Fruit fly (Drosophila melanogaster): ENCODE data around the gene Prp5.
A peak's percentile ranks its signal among the peaks of the same experiment; 100 is the strongest.

Gene Prp5

dm6 chrX:15303176-15304115, 41.5 kb upstream of the Prp5 start (continued):
- TF ChIP-seq Lpt (GFP tag; optimal IDR thresholded peaks at IDR 0.05), result no peak
- no peak for TF ChIP-seq CG6792 (GFP tag; optimal IDR thresholded peaks at IDR 0.05)
- no peak for TF ChIP-seq CG11902 (GFP tag; optimal IDR thresholded peaks at IDR 0.05)
- TF ChIP-seq Ets96B (tag; optimal IDR thresholded peaks at IDR 0.05), result no peak

dm6 chrX:15304211-15304610, 40.8 kb upstream of the Prp5 start:
- TF ChIP-seq topi (GFP tag; optimal IDR thresholded peaks at IDR 0.05) (peak; percentile 2), CG6808 (GFP tag; optimal IDR thresholded peaks at IDR 0.05) (no peak), Hr39 (GFP tag; optimal IDR thresholded peaks at IDR 0.05) (peak; percentile 25), CG11902 (GFP tag; optimal IDR thresholded peaks at IDR 0.05) (peak; percentile 1), OdsH (GFP tag; optimal IDR thresholded peaks at IDR 0.05) (peak; percentile 3), esn (GFP tag; optimal IDR thresholded peaks at IDR 0.05) (peak; percentile 28), pdm3 (GFP tag; optimal IDR thresholded peaks at IDR 0.05) (peak; percentile 17), CG10631 (GFP tag; optimal IDR thresholded peaks at IDR 0.05) (peak; percentile 10), Met (GFP tag; optimal IDR thresholded peaks at IDR 0.05) (no peak), cyc (GFP tag; optimal IDR thresholded peaks at IDR 0.05) (peak; percentile 7), lz (GFP tag; optimal IDR thresholded peaks at IDR 0.05) (peak; percentile 29), CG11294 (GFP tag; IDR thresholded peaks at IDR 0.05) (no peak), Eip78C (GFP tag) (peak; percentile 67), CG31627 (GFP tag; optimal IDR thresholded peaks at IDR 0.05) (peak; percentile 31), CG32006 (GFP tag; optimal IDR thresholded peaks at IDR 0.05) (peak; percentile 17), Hr38 (GFP tag; optimal IDR thresholded peaks at IDR 0.05) (no peak)

dm6 chrX:15305975-15306909, 38.7 kb upstream of the Prp5 start:
- TF ChIP-seq dsx (GFP tag; optimal IDR thresholded peaks at IDR 0.05; ENCODE audit: poor library complexity, severe bottlenecking), result peak; percentile 63
- 0 out of 3 replicates have a peak, but pooled peaks have one; percentile 26 for TF ChIP-seq CG8119 (GFP tag; IDR thresholded peaks at IDR 0.05)
- TF ChIP-seq fkh (GFP tag; optimal IDR thresholded peaks at IDR 0.05), result peak; percentile 29
- TF ChIP-seq Sox102F (GFP tag; optimal IDR thresholded peaks at IDR 0.05), result peak; percentile 42
- peak; percentile 41 for TF ChIP-seq CG6276 (GFP tag; optimal IDR thresholded peaks at IDR 0.05)
- peak; percentile 68 for TF ChIP-seq Sox14 (GFP tag; optimal IDR thresholded peaks at IDR 0.05)
- TF ChIP-seq Smox (GFP tag; optimal IDR thresholded peaks at IDR 0.05), result peak; percentile 5
- no peak for TF ChIP-seq OdsH (GFP tag; optimal IDR thresholded peaks at IDR 0.05)
- no peak for TF ChIP-seq Eip75B (GFP tag; optimal IDR thresholded peaks at IDR 0.05)
- TF ChIP-seq Ets96B (tag; optimal IDR thresholded peaks at IDR 0.05), result no peak
- TF ChIP-seq dac (GFP tag; optimal IDR thresholded peaks at IDR 0.05), result no peak
- no peak for TF ChIP-seq CG4318 (GFP tag; optimal IDR thresholded peaks at IDR 0.05)
- no peak for TF ChIP-seq CG11762 (GFP tag; optimal IDR thresholded peaks at IDR 0.05; ENCODE audit: insufficient read depth)
- TF ChIP-seq CG6792 (GFP tag; optimal IDR thresholded peaks at IDR 0.05), result peak; percentile 3
- TF ChIP-seq CG15336 (GFP tag; IDR thresholded peaks at IDR 0.05), result peak; percentile 24; the same call in 1 of the 2 replicates
- no peak for TF ChIP-seq CG8319 (GFP tag; optimal IDR thresholded peaks at IDR 0.05)
- TF ChIP-seq cyc (GFP tag; optimal IDR thresholded peaks at IDR 0.05), result no peak
- peak; percentile 4 for TF ChIP-seq Ets21C (GFP tag; optimal IDR thresholded peaks at IDR 0.05)
- peak; percentile 18 for TF ChIP-seq CG16779 (tag; optimal IDR thresholded peaks at IDR 0.05)
- peak; percentile 74 for TF ChIP-seq vri (GFP tag; optimal IDR thresholded peaks at IDR 0.05)
- TF ChIP-seq Eip78C (GFP tag), result peak; percentile 64
- peak; percentile 28 for TF ChIP-seq Met (GFP tag; optimal IDR thresholded peaks at IDR 0.05)
- peak in 1 of 2 experiments; percentile 51 for TF ChIP-seq ss (GFP tag; optimal IDR thresholded peaks at IDR 0.05)
- TF ChIP-seq eg (GFP tag; IDR thresholded peaks at IDR 0.05), result no peak
- peak; percentile 5 for TF ChIP-seq Hr4 (GFP tag; optimal IDR thresholded peaks at IDR 0.05)
- TF ChIP-seq esn (GFP tag; optimal IDR thresholded peaks at IDR 0.05), result peak; percentile 27
- peak; percentile 26 for TF ChIP-seq CG3919 (GFP tag; optimal IDR thresholded peaks at IDR 0.05)
- TF ChIP-seq Eip93F (GFP tag; optimal IDR thresholded peaks at IDR 0.05), result peak; percentile 75
- no peak for TF ChIP-seq CG31627 (GFP tag; optimal IDR thresholded peaks at IDR 0.05)
- TF ChIP-seq net (GFP tag; optimal IDR thresholded peaks at IDR 0.05), result peak; percentile 32
- TF ChIP-seq Hr39 (GFP tag; optimal IDR thresholded peaks at IDR 0.05), result peak; percentile 13
- no peak for TF ChIP-seq CG6808 (GFP tag; optimal IDR thresholded peaks at IDR 0.05)
- TF ChIP-seq svp (GFP tag), result peak; percentile 84
